Worm (Caenorhabditis elegans): ENCODE data around the gene cyn-11.

cyn-11 gene

DNA sequence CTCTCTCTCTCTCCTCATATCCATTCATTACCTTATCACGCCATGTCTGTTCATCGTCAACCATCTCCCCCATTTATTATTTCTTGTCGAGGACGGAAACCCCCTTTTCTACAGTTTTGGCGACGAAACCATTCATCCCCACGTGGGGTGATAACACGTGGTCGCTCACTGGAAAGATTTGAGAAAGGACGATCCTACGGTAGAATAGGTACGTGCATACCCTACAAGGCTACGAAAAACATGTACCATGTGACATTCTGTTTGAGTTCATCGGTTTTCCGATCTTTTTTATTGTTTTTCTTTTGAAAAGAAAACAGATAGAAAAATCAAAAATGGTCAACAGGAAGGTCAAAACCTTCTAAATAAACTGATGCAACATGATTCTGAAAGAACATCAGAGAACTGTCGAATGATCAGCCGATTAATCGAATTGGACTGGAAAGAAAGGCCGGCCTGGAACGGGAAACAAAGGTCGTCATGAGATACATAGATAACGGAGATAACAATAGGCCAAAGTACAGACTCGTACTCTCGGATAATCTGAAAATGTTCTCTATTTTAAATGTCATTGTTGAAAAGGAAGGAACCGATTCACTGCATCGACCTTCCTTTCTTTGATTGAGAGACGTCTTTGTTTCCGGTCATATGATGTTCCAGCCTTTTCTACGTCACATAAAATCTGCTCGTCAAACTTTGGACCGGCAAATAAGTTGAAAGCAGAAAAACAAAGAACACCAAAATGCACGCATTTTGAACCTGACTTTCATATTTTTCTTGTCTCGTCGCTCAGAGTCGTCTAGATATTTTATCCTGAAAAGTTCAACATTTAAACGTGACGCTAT is 26.1 kb upstream of the cyn-11 start (continued):
- TF ChIP-seq cebp-1 (GFP tag; IDR thresholded peaks at IDR 0.05) (0 out of 2 replicates have a peak, but pooled peaks have one; percentile 14), cebp-1 (tag; optimal IDR thresholded peaks at IDR 0.05) (peak; percentile 41), sptf-2 (GFP tag; optimal IDR thresholded peaks at IDR 0.05) (no peak), B0019.2 (GFP tag; conservative IDR thresholded peaks at IDR 0.05) (no peak), K11D2.4 (GFP tag; IDR thresholded peaks at IDR 0.05) (peak; percentile 67), C06A6.2 (GFP tag; conservative IDR thresholded peaks at IDR 0.05) (peak; percentile 70), lin-40 (tag; optimal IDR thresholded peaks at IDR 0.05) (peak; percentile 72), Y67H2A.10 (GFP tag; conservative IDR thresholded peaks at IDR 0.05) (no peak), B0261.1 (tag; optimal IDR thresholded peaks at IDR 0.05) (no peak), cebp-2 (GFP tag; IDR thresholded peaks at IDR 0.05) (no peak), somi-1 (GFP tag; optimal IDR thresholded peaks at IDR 0.05) (peak; percentile 88), mcd-1 (GFP tag; IDR thresholded peaks at IDR 0.05) (0 out of 2 replicates have a peak, but pooled peaks have one; percentile 21), nhr-90 (tag; optimal IDR thresholded peaks at IDR 0.05) (peak; percentile 34), F23B12.7 (tag; optimal IDR thresholded peaks at IDR 0.05; ENCODE audit: insufficient read depth) (no peak)

DNA sequence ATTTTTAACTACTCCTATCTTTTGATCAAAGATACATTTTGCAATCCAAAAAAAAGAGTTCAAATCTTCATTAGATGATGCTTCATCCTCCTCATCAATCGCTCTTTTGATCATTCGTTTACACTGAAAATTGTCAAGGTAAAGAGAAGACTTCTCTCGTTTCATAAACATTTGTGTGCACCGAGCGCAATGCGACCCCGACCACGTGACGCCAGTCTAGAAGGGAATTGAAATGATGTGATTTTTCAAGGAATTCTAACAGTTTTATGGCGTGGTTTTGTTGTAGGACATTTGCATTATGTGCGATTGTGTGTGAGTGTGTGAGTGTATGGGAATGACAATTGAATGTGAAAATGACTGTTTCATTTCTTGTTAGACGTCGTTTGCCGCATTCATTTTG is 25.2 kb upstream of the cyn-11 start:
- TF ChIP-seq attf-6 (GFP tag; IDR thresholded peaks at IDR 0.05) (no peak), ets-4 (GFP tag; optimal IDR thresholded peaks at IDR 0.05) (no peak), F49E8.2 (tag; optimal IDR thresholded peaks at IDR 0.05; ENCODE audit: insufficient read depth) (no peak), ztf-18 (tag; optimal IDR thresholded peaks at IDR 0.05) (no peak), ama-1 (optimal IDR thresholded peaks at IDR 0.05) (no peak), ama-1 (GFP tag; optimal IDR thresholded peaks at IDR 0.05) (no peak), mes-4 (tag; optimal IDR thresholded peaks at IDR 0.05) (no peak), sea-2 (GFP tag; IDR thresholded peaks at IDR 0.05) (no peak), unc-130 (GFP tag; optimal IDR thresholded peaks at IDR 0.05) (no peak), nhr-179 (tag; optimal IDR thresholded peaks at IDR 0.05) (no peak), nhr-120 (GFP tag; IDR thresholded peaks at IDR 0.05) (no peak), tlf-1 (GFP tag; optimal IDR thresholded peaks at IDR 0.05) (no peak), hsf-1 (GFP tag; IDR thresholded peaks at IDR 0.05) (no peak), hmg-1.2 (GFP tag; IDR thresholded peaks at IDR 0.05) (no peak), fkh-3 (tag; optimal IDR thresholded peaks at IDR 0.05) (no peak), ceh-79 (tag; optimal IDR thresholded peaks at IDR 0.05) (no peak), aptf-3 (GFP tag; IDR thresholded peaks at IDR 0.05) (no peak), F10E7.11 (tag; optimal IDR thresholded peaks at IDR 0.05) (no peak), ztf-22 (GFP tag; optimal IDR thresholded peaks at IDR 0.05) (peak; percentile 19), B0336.3 (GFP tag; IDR thresholded peaks at IDR 0.05) (no peak), lin-54 (GFP tag; optimal IDR thresholded peaks at IDR 0.05) (no peak), cebp-2 (GFP tag; IDR thresholded peaks at IDR 0.05) (no peak), dpff-1 (tag; optimal IDR thresholded peaks at IDR 0.05) (no peak), lag-1 (GFP tag; IDR thresholded peaks at IDR 0.05) (no peak), C06A6.2 (GFP tag; conservative IDR thresholded peaks at IDR 0.05) (peak; percentile 47; the same call in 1 of the 2 replicates), lin-35 (GFP tag; optimal IDR thresholded peaks at IDR 0.05) (no peak), nhr-80 (tag; optimal IDR thresholded peaks at IDR 0.05) (peak; percentile 33), cebp-1 (GFP tag; IDR thresholded peaks at IDR 0.05) (no peak), cebp-1 (tag; optimal IDR thresholded peaks at IDR 0.05) (peak; percentile 35), egl-18 (GFP tag; IDR thresholded peaks at IDR 0.05) (no peak), madf-3 (GFP tag; IDR thresholded peaks at IDR 0.05) (no peak), lsy-27 (tag; optimal IDR thresholded peaks at IDR 0.05; ENCODE audit: borderline replicate concordance, insufficient read depth) (no peak), rcor-1 (GFP tag; IDR thresholded peaks at IDR 0.05) (no peak), somi-1 (GFP tag; optimal IDR thresholded peaks at IDR 0.05) (peak; percentile 34), F33H1.4 (GFP tag; IDR thresholded peaks at IDR 0.05) (no peak)
